Fruit fly (Drosophila melanogaster) whole organism, adult: ENCODE data around the gene grim.

ENCODE experiments used
- CG11617 ChIP-seq: fragments of 200-800 bp; sonication (Bioruptor generic); optimal IDR thresholded peaks from 2 replicates; lab custom pipeline; 2017; ENCODE audit warnings: mild to moderate bottlenecking, missing biosample characterization, missing genetic modification reagents, missing genetic modification characterization
- CG12768 ChIP-seq: fragments of 200-800 bp; sonication (Bioruptor generic); optimal IDR thresholded peaks from 2 replicates; lab custom pipeline; 2017; ENCODE audit warnings: missing biosample characterization, missing genetic modification characterization, mild to moderate bottlenecking, moderate library complexity, missing genetic modification reagents
- CG14711 ChIP-seq: fragments of 200-800 bp; sonication (Bioruptor generic); optimal IDR thresholded peaks from 2 replicates; lab custom pipeline; 2018; ENCODE audit warnings: missing biosample characterization, mild to moderate bottlenecking, missing genetic modification characterization, moderate library complexity
- CG1620 ChIP-seq: fragments of 200-800 bp; sonication (Bioruptor generic); optimal IDR thresholded peaks from 2 replicates; lab custom pipeline; 2016; ENCODE audit warnings: missing biosample characterization, missing genetic modification characterization
- CG33017 ChIP-seq: fragments of 200-800 bp; sonication (Bioruptor generic); optimal IDR thresholded peaks from 2 replicates; lab custom pipeline; 2018; ENCODE audit warnings: missing biosample characterization, mild to moderate bottlenecking, missing genetic modification characterization, moderate library complexity
- CG5204 ChIP-seq: fragments of 200-800 bp; sonication (Bioruptor generic); optimal IDR thresholded peaks from 2 replicates; lab custom pipeline; 2016; ENCODE audit warnings: missing biosample characterization, missing genetic modification characterization
- CG7045 ChIP-seq: fragments of 200-800 bp; sonication (Bioruptor generic); optimal IDR thresholded peaks from 2 replicates; lab custom pipeline; 2017; ENCODE audit warnings: missing biosample characterization, mild to moderate bottlenecking, missing genetic modification characterization
- CG7101 ChIP-seq: fragments of 200-800 bp; sonication (Bioruptor generic); optimal IDR thresholded peaks from 2 replicates; lab custom pipeline; 2018; ENCODE audit warnings: missing biosample characterization, mild to moderate bottlenecking, missing genetic modification characterization, moderate library complexity
- Clk ChIP-seq: fragments of 200-800 bp; sonication (Bioruptor generic); optimal IDR thresholded peaks from 2 replicates; lab custom pipeline; 2017; ENCODE audit warnings: missing biosample characterization, missing genetic modification characterization
- Crg-1 ChIP-seq: fragments of 200-800 bp; sonication (Bioruptor generic); optimal IDR thresholded peaks from 2 replicates; lab custom pipeline; 2016; ENCODE audit warnings: missing biosample characterization, missing genetic modification characterization
- Hr96 ChIP-seq: fragments of 200-800 bp; sonication (Bioruptor generic); optimal IDR thresholded peaks from 2 replicates; lab custom pipeline; 2016; ENCODE audit warnings: missing biosample characterization, missing genetic modification characterization
- Mnt ChIP-seq: fragments of 200-800 bp; sonication (Bioruptor generic); optimal IDR thresholded peaks from 2 replicates; lab custom pipeline; 2016; ENCODE audit warnings: missing biosample characterization, mild to moderate bottlenecking, missing genetic modification characterization
- bab1 ChIP-seq: fragments of 200-800 bp; sonication (Bioruptor generic); optimal IDR thresholded peaks from 3 replicates; lab custom pipeline; 2019; ENCODE audit warnings: missing biosample characterization, mild to moderate bottlenecking, missing genetic modification characterization, moderate library complexity
- cic ChIP-seq: fragments of 200-800 bp; sonication (Bioruptor generic); optimal IDR thresholded peaks from 2 replicates; lab custom pipeline; 2017; ENCODE audit warnings: missing biosample characterization, mild to moderate bottlenecking, missing genetic modification characterization, moderate library complexity
- cnc ChIP-seq, 2 experiments: fragments of >200 bp; optimal IDR thresholded peaks; 2 replicates each; lab custom pipeline; 2017
- kay ChIP-seq: fragments of 200-800 bp; sonication (Bioruptor generic); peaks from one replicate; lab custom pipeline; 2016; ENCODE audit warnings: missing biosample characterization, missing genetic modification characterization, borderline replicate concordance
- ovo ChIP-seq: fragments of 200-800 bp; sonication (Bioruptor generic); optimal IDR thresholded peaks from 2 replicates; lab custom pipeline; 2016; ENCODE audit warnings: missing biosample characterization, missing genetic modification characterization
- pad ChIP-seq: fragments of 200-800 bp; sonication (Bioruptor generic); optimal IDR thresholded peaks from 3 replicates; lab custom pipeline; 2017; ENCODE audit warnings: missing biosample characterization, missing genetic modification characterization, mild to moderate bottlenecking, moderate library complexity, missing genetic modification reagents
- tj ChIP-seq: fragments of 200-800 bp; sonication (Bioruptor generic); optimal IDR thresholded peaks from 3 replicates; lab custom pipeline; 2017; ENCODE audit warnings: missing biosample characterization, mild to moderate bottlenecking, missing genetic modification characterization, moderate library complexity
- toe ChIP-seq: fragments of 200-800 bp; sonication (Bioruptor generic); optimal IDR thresholded peaks from 2 replicates; lab custom pipeline; 2016; ENCODE audit warnings: missing biosample characterization, missing genetic modification characterization

Gene grim

dm6 chr3L:18316012-18316411 lies 11.8 kb upstream of the grim start:
- TF ChIP-seq CG12768 (GFP tag; lab: Kevin White, UChicago) (no peak), cnc (optimal IDR thresholded peaks at IDR 0.05; lab: Kevin White, UChicago) (no peak)

DNA sequence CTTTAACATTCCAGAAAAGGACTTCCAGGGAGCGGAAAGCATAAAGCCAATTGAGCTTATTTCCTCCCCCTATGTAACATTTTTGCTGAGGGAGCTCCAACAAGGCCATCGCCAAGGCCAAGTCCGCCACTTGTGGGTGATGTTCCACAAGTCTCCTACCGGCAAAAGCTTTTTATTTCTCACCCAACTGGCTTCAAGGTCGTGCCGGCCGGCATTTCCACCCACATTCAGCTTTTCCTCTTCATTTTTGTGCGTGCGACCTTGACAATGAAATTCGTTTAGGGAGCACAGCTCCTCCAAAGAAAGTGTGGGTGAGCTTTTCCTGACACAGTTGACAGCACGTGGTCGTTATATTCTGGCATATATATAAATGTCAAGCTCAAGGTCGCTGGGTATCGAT lies 1.6 kb upstream of the grim start:
- TF ChIP-seq CG7101 (tag; lab: Kevin White, UChicago) (no peak), CG11617 (GFP tag; lab: Kevin White, UChicago) (no peak), CG5204 (GFP tag; lab: Kevin White, UChicago) (no peak), CG33017 (no peak), tj (GFP tag; lab: Kevin White, UChicago) (no peak), Hr96 (GFP tag; lab: Kevin White, UChicago) (no peak), CG7045 (GFP tag; lab: Kevin White, UChicago) (no peak), CG14711 (no peak), CG1620 (no peak)

- TF ChIP-seq cnc (optimal IDR thresholded peaks at IDR 0.05; lab: Kevin White, UChicago) = no peak
- TF ChIP-seq CG7045 (GFP tag; lab: Kevin White, UChicago) = no peak
- TF ChIP-seq tj (GFP tag; lab: Kevin White, UChicago) = no peak
- TF ChIP-seq bab1 (GFP tag; lab: Kevin White, UChicago) = no peak
- TF ChIP-seq Mnt (GFP tag; lab: Kevin White, UChicago) = no peak
- no peak for TF ChIP-seq CG11617 (GFP tag; lab: Kevin White, UChicago)
- TF ChIP-seq CG5204 (GFP tag; lab: Kevin White, UChicago) = no peak
- no peak for TF ChIP-seq CG33017
- no peak for TF ChIP-seq CG7101 (tag; lab: Kevin White, UChicago)
- no peak for TF ChIP-seq CG12768 (GFP tag; lab: Kevin White, UChicago)
- TF ChIP-seq Clk = no peak
- TF ChIP-seq pad (GFP tag; lab: Kevin White, UChicago) = no peak
- TF ChIP-seq toe (GFP tag; lab: Kevin White, UChicago) = no peak
- TF ChIP-seq Hr96 (GFP tag; lab: Kevin White, UChicago) = no peak
- no peak for TF ChIP-seq CG1620
- TF ChIP-seq ovo = no peak
- TF ChIP-seq kay (GFP tag; lab: Kevin White, UChicago) = no peak
- TF ChIP-seq cic (GFP tag; lab: Kevin White, UChicago) = no peak
- no peak for TF ChIP-seq CG14711
- no peak for TF ChIP-seq Crg-1 (GFP tag; lab: Kevin White, UChicago)
These were observed 2.2 kb downstream of the grim start for dm6 chr3L:18302021-18302420.

dm6 chr3L:18301160-18301559 lies 3.1 kb downstream of the grim start, which contains the start of gene CG13700:
Gene CG13700 (minus strand): TSS chr3L:18301260.
- TF ChIP-seq CG14711 = no peak
- no peak for TF ChIP-seq CG11617 (GFP tag; lab: Kevin White, UChicago)
- no peak for TF ChIP-seq Clk
- no peak for TF ChIP-seq bab1 (GFP tag; lab: Kevin White, UChicago)
- no peak for TF ChIP-seq ovo

- TF ChIP-seq cic (GFP tag; lab: Kevin White, UChicago) (no peak), CG7045 (GFP tag; lab: Kevin White, UChicago) (no peak), Crg-1 (GFP tag; lab: Kevin White, UChicago) (no peak), Clk (no peak), CG7101 (tag; lab: Kevin White, UChicago) (no peak)
These were observed 6.9 kb downstream of the grim start for dm6 chr3L:18297328-18297727.

- no peak for TF ChIP-seq CG14711
- no peak for TF ChIP-seq CG7101 (tag; lab: Kevin White, UChicago)
- TF ChIP-seq CG12768 (GFP tag; lab: Kevin White, UChicago) = no peak
These were observed 7.8 kb downstream of the grim start for dm6 chr3L:18296452-18296851.

dm6 chr3L:18294212-18294944 lies 9.8 kb downstream of the grim start, which contains the start of gene CG5103:
Gene CG5103 (minus strand): TSS chr3L:18294262.
- TF ChIP-seq kay (GFP tag; lab: Kevin White, UChicago) (no peak), CG11617 (GFP tag; lab: Kevin White, UChicago) (no peak), CG5204 (GFP tag; lab: Kevin White, UChicago) (no peak), cic (GFP tag; lab: Kevin White, UChicago) (no peak), toe (GFP tag; lab: Kevin White, UChicago) (no peak), CG1620 (no peak), bab1 (GFP tag; lab: Kevin White, UChicago) (no peak), Crg-1 (GFP tag; lab: Kevin White, UChicago) (no peak), CG12768 (GFP tag; lab: Kevin White, UChicago) (no peak), pad (GFP tag; lab: Kevin White, UChicago) (no peak), CG14711 (no peak), Mnt (GFP tag; lab: Kevin White, UChicago) (no peak), cnc (optimal IDR thresholded peaks at IDR 0.05; lab: Kevin White, UChicago) (no peak), CG7045 (GFP tag; lab: Kevin White, UChicago) (no peak), Hr96 (GFP tag; lab: Kevin White, UChicago) (no peak), ovo (no peak), CG33017 (no peak), CG7101 (tag; lab: Kevin White, UChicago) (no peak)
